Fruit fly (Drosophila melanogaster) whole organism, wandering third instar larva: Measurements from ENCODE around the gene HUWE1.
A peak's percentile ranks its signal among the peaks of the same experiment; 100 is the strongest.

Experiments
- Abd-B ChIP-seq: fragments of >200 bp; optimal IDR thresholded peaks from 2 replicates; lab custom pipeline; 2017; ENCODE audit warnings: missing biosample characterization, missing genetic modification characterization
- GATAd ChIP-seq: sonication (Bioruptor generic); optimal IDR thresholded peaks from 2 replicates; lab custom pipeline; 2016; ENCODE audit warnings: missing biosample characterization, missing genetic modification characterization
- Hnf4 ChIP-seq: fragments of 200-800 bp; sonication (Bioruptor generic); optimal IDR thresholded peaks from 2 replicates; lab custom pipeline; 2016; ENCODE audit warnings: missing biosample characterization, mild to moderate bottlenecking, missing genetic modification characterization
- Hr78 ChIP-seq: fragments of >200 bp; optimal IDR thresholded peaks from 2 replicates; lab custom pipeline; 2017; ENCODE audit warnings: missing biosample characterization, missing genetic modification characterization
- br ChIP-seq: fragments of 200-800 bp; sonication (Bioruptor generic); optimal IDR thresholded peaks from 2 replicates; lab custom pipeline; 2016; ENCODE audit warnings: missing biosample characterization, missing genetic modification characterization
- h ChIP-seq: fragments of 200-800 bp; sonication (Bioruptor generic); optimal IDR thresholded peaks from 3 replicates; lab custom pipeline; 2016; ENCODE audit warnings: missing biosample characterization, mild to moderate bottlenecking, missing genetic modification characterization
- jim ChIP-seq: fragments of 175-275, 200-325 bp; sonication (Bioruptor generic); optimal IDR thresholded peaks from 2 replicates; lab custom pipeline; 2016; ENCODE audit warnings: missing biosample characterization, mild to moderate bottlenecking, missing genetic modification characterization
- lola ChIP-seq: fragments of >200 bp; optimal IDR thresholded peaks from 2 replicates; lab custom pipeline; 2017; ENCODE audit warnings: missing biosample characterization, missing genetic modification characterization
- sage ChIP-seq: fragments of 200-800 bp; sonication (Bioruptor generic); optimal IDR thresholded peaks from 2 replicates; lab custom pipeline; 2016; ENCODE audit warnings: missing biosample characterization, mild to moderate bottlenecking, missing genetic modification characterization
- usp ChIP-seq: fragments of >200 bp; optimal IDR thresholded peaks from 2 replicates; lab custom pipeline; 2017; ENCODE audit warnings: missing biosample characterization, missing genetic modification characterization
- woc ChIP-seq: sonication (Bioruptor generic); optimal IDR thresholded peaks from 2 replicates; lab custom pipeline; 2016; ENCODE audit warnings: missing biosample characterization, mild to moderate bottlenecking, missing genetic modification characterization

DNA sequence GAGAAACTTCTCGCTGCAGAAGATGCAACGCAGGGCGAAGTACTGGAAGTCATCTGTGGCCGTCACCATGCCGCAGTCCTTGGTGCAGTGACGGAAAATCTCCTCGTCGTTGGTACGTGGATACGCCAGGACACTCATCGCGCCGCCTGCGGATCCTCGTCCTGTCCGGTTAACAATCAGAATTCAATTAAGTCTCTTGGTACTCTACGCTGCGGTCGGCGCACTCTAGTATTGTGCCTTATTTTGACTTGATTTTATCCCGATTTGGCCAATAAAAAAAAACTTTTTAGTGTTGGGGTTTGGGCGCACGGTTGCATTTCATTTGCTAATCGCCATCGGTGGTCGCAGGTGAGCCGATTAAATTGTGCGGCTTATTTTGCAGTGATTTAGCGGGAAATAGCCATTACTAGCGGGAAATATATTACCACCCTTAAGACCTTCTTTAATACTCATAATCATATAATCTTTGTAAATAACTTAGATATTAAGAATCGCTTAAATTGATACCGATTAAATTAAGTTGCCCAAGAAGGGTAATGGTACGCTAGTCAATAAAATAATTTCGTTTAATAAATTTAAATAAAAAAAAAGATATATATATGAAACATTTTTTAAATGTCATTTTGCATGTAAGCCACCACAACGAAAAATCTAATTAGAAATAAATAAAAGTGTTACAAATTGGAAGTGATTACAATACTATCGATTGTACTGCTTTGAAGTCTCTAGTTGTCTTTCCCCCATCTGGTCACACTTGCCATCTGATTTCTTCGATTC is 33.7 kb downstream of the HUWE1 start, which contains the start of the genes CG8944 and CCT6:
- TF ChIP-seq Hnf4 (no peak), br (no peak), Hr78 (GFP tag; lab: Kevin White, UChicago) (no peak), usp (GFP tag; lab: Kevin White, UChicago) (no peak), Abd-B (no peak), GATAd (no peak), jim (GFP tag; lab: Kevin White, UChicago) (no peak), h (GFP tag; lab: Kevin White, UChicago) (no peak), woc (GFP tag; lab: Kevin White, UChicago) (peak; percentile 16), lola (no peak), sage (GFP tag; lab: Kevin White, UChicago) (no peak)
